Fruit fly (Drosophila melanogaster) whole organism, wandering third instar larva: Measurements from ENCODE around the gene tho2.

Experiments used
- Hnf4 ChIP-seq: fragments of 200-800 bp; sonication (Bioruptor generic); optimal IDR thresholded peaks from 2 replicates; lab custom pipeline; 2016; ENCODE audit warnings: missing biosample characterization, mild to moderate bottlenecking, missing genetic modification characterization
- Hr78 ChIP-seq: fragments of >200 bp; optimal IDR thresholded peaks from 2 replicates; lab custom pipeline; 2017; ENCODE audit warnings: missing biosample characterization, missing genetic modification characterization
- Myc ChIP-seq: fragments of >200 bp; optimal IDR thresholded peaks from 2 replicates; lab custom pipeline; 2017
- OdsH ChIP-seq: fragments of 200-800 bp; sonication (Bioruptor generic); optimal IDR thresholded peaks from 2 replicates; lab custom pipeline; 2016; ENCODE audit warnings: missing biosample characterization, mild to moderate bottlenecking, missing genetic modification characterization
- Rel ChIP-seq, 2 experiments: fragments of 200-800 bp; sonication (Bioruptor generic) in 1 of 2; optimal IDR thresholded peaks; 2 replicates in 1 of 2; 3 replicates in 1 of 2; lab custom pipeline; 2016 to 2019; ENCODE audit warnings: mild to moderate bottlenecking in 2 of 2, missing biosample characterization in 2 of 2, missing genetic modification characterization in 2 of 2, moderate library complexity in 1 of 2
- Vsx2 ChIP-seq: fragments of 200-300, 225-300 bp; sonication (Bioruptor generic); optimal IDR thresholded peaks from 2 replicates; lab custom pipeline; 2018; ENCODE audit warnings: missing biosample characterization, missing genetic modification characterization; ENCODE audit not compliant: partially characterized antibody
- br ChIP-seq: fragments of 200-800 bp; sonication (Bioruptor generic); optimal IDR thresholded peaks from 2 replicates; lab custom pipeline; 2016; ENCODE audit warnings: missing biosample characterization, missing genetic modification characterization
- ey ChIP-seq: fragments of 200-800 bp; sonication (Bioruptor generic); optimal IDR thresholded peaks from 2 replicates; lab custom pipeline; 2016; ENCODE audit warnings: missing biosample characterization, missing genetic modification characterization
- h ChIP-seq: fragments of 200-800 bp; sonication (Bioruptor generic); optimal IDR thresholded peaks from 3 replicates; lab custom pipeline; 2016; ENCODE audit warnings: missing biosample characterization, mild to moderate bottlenecking, missing genetic modification characterization
- jim ChIP-seq: fragments of 175-275, 200-325 bp; sonication (Bioruptor generic); optimal IDR thresholded peaks from 2 replicates; lab custom pipeline; 2016; ENCODE audit warnings: missing biosample characterization, mild to moderate bottlenecking, missing genetic modification characterization
- sage ChIP-seq: fragments of 200-800 bp; sonication (Bioruptor generic); optimal IDR thresholded peaks from 2 replicates; lab custom pipeline; 2016; ENCODE audit warnings: missing biosample characterization, mild to moderate bottlenecking, missing genetic modification characterization

DNA sequence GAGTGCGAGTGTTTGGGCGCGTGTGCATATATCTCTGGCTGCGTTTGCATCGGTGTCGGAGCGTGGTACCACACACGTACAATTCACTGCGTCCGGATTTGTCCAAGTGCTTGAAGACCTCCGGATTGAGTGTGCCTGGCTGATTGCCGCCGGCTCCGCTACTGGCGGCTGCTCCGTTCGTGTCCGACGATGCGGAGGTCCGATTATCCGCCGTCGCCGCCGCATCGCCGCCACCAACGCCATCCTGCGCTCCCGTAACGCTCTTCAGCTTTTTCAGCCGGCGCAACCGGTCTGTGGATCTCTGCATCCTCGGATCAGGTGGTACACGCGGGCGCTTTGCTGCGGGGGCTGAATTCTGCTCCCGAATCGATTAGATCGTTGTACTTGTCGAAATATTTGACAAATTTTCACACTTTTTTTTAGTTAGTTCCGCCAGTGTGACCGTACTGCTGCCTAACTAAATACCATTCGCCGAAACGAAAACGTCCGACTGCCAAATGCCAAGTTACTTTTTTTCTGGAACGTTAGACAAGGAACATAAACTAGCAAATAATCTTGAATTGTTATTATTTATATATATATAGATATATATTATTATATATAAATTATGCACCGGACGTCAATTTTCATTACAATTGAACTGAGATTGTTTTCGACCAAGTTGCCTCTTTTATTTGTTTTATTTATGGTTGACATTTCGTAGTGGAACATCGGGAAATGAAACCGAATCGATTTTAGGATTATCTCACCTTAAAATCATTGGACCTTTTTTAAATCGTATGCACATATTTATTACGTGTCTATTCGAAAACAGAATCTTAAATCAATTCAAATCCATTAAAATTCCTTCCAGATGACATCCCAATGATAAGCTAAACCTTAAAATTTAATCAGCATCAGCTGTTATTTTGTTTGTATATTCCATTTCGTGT, at the start of gene tho2:
- TF ChIP-seq br (no peak), Rel (GFP tag; optimal IDR thresholded peaks at IDR 0.05; lab: Kevin White, UChicago) (no peak), Rel (tag; optimal IDR thresholded peaks at IDR 0.05; lab: Kevin White, UChicago) (no peak), h (no peak), sage (no peak), jim (GFP tag; lab: Kevin White, UChicago) (no peak), ey (GFP tag; lab: Kevin White, UChicago) (no peak), Myc (no peak), Hnf4 (GFP tag; lab: Kevin White, UChicago) (no peak), OdsH (no peak), Vsx2 (GFP tag; lab: Kevin White, UChicago) (no peak), Hr78 (no peak)
